Fruit fly (Drosophila melanogaster) whole organism, embryonic: ENCODE measurements around the gene CG1764.

Source experiments
- BEAF-32 ChIP-seq: fragments of 200-800 bp; sonication (Bioruptor generic); optimal IDR thresholded peaks from 3 replicates; lab custom pipeline; 2017; ENCODE audit warnings: missing biosample characterization, missing genetic modification characterization, mild to moderate bottlenecking, moderate library complexity, missing genetic modification reagents
- CG12744 ChIP-seq: fragments of 200-800 bp; sonication (Bioruptor generic); optimal IDR thresholded peaks from 2 replicates; lab custom pipeline; 2016; ENCODE audit warnings: missing biosample characterization, missing genetic modification characterization
- CG13894 ChIP-seq: fragments of 200-800 bp; sonication (Bioruptor generic); optimal IDR thresholded peaks from 3 replicates; lab custom pipeline; 2018; ENCODE audit warnings: missing biosample characterization, mild to moderate bottlenecking, missing genetic modification characterization, moderate library complexity
- CG14014 ChIP-seq: fragments of 200-800 bp; sonication (Bioruptor generic); IDR thresholded peaks from 2 replicates; pipeline ENCODE4 v1.3.6; 2022; ENCODE audit warnings: missing biosample characterization, missing genetic modification characterization
- CG14667 ChIP-seq: fragments of 200-800 bp; sonication (Bioruptor generic); IDR thresholded peaks from 2 replicates; pipeline ENCODE4 v1.3.6; 2022; ENCODE audit warnings: missing biosample characterization, missing genetic modification characterization
- CG1603 ChIP-seq: fragments of 200-800 bp; sonication (Bioruptor generic); optimal IDR thresholded peaks from 2 replicates; lab custom pipeline; 2019; ENCODE audit warnings: missing biosample characterization, mild to moderate bottlenecking, missing genetic modification characterization, moderate library complexity
- CG1832 ChIP-seq: fragments of 200-800 bp; sonication (Bioruptor generic); optimal IDR thresholded peaks from 2 replicates; lab custom pipeline; 2017; ENCODE audit warnings: missing biosample characterization, mild to moderate bottlenecking, missing genetic modification characterization, inconsistent platforms
- CG32767 ChIP-seq: fragments of 200-800 bp; sonication (Bioruptor generic); IDR thresholded peaks from 2 replicates; pipeline ENCODE4 v1.3.6; 2022; ENCODE audit warnings: missing biosample characterization, missing genetic modification characterization
- CG33557 ChIP-seq: fragments of 200-800 bp; sonication (Bioruptor generic); optimal IDR thresholded peaks from 2 replicates; lab custom pipeline; 2019; ENCODE audit warnings: missing biosample characterization, mild to moderate bottlenecking, missing genetic modification characterization, moderate library complexity
- CG3726 ChIP-seq: fragments of 200-800 bp; sonication (Bioruptor generic); IDR thresholded peaks from 3 replicates; pipeline ENCODE4, ENCODE4 v1.3.6; 2022; ENCODE audit warnings: missing biosample characterization, missing genetic modification characterization
- CG4820 ChIP-seq: fragments of 200-800 bp; sonication (Bioruptor generic); optimal IDR thresholded peaks from 3 replicates; lab custom pipeline; 2016; ENCODE audit warnings: missing biosample characterization, missing genetic modification characterization
- CG5953 ChIP-seq: fragments of 200-800 bp; sonication (Bioruptor generic); IDR thresholded peaks from 2 replicates; pipeline ENCODE4 v1.3.6; 2022; ENCODE audit warnings: missing biosample characterization, missing genetic modification characterization
- CG6175 ChIP-seq: fragments of 200-800 bp; sonication (Bioruptor generic); IDR thresholded peaks from 3 replicates; pipeline ENCODE4 v1.3.6; 2022; ENCODE audit warnings: missing biosample characterization, missing genetic modification characterization
- CG7372 ChIP-seq: fragments of 200-800 bp; sonication (Bioruptor generic); IDR thresholded peaks from 2 replicates; pipeline ENCODE4 v1.3.6; 2022; ENCODE audit warnings: missing biosample characterization, missing genetic modification characterization
- CG7786 ChIP-seq: fragments of 200-800 bp; sonication (Bioruptor generic); optimal IDR thresholded peaks from 2 replicates; lab custom pipeline; 2016; ENCODE audit warnings: missing biosample characterization, missing genetic modification characterization
- CG7987 ChIP-seq: fragments of 200-800 bp; sonication (Bioruptor generic); optimal IDR thresholded peaks from 2 replicates; lab custom pipeline; 2018; ENCODE audit warnings: missing biosample characterization, mild to moderate bottlenecking, missing genetic modification characterization, moderate library complexity
- CG8089 ChIP-seq: fragments of 200-800 bp; sonication (Bioruptor generic); optimal IDR thresholded peaks from 3 replicates; lab custom pipeline; 2016; ENCODE audit warnings: missing biosample characterization, missing genetic modification characterization
- CG9817 ChIP-seq: fragments of 200-800 bp; sonication (Bioruptor generic); optimal IDR thresholded peaks from 2 replicates; lab custom pipeline; 2018; ENCODE audit warnings: missing biosample characterization, mild to moderate bottlenecking, missing genetic modification characterization, moderate library complexity
- CG9932 ChIP-seq: fragments of 200-800 bp; sonication (Bioruptor generic); IDR thresholded peaks from 2 replicates; pipeline ENCODE4 v1.3.6; 2022; ENCODE audit warnings: missing biosample characterization, missing genetic modification characterization
- CkIIα-i1 ChIP-seq: fragments of 200-800 bp; sonication (Bioruptor generic); IDR thresholded peaks from 2 replicates; pipeline ENCODE4 v1.3.6; 2022; ENCODE audit warnings: missing biosample characterization, missing genetic modification characterization
- D19A ChIP-seq: fragments of 200-800 bp; optimal IDR thresholded peaks from 3 replicates; lab custom pipeline; 2019; ENCODE audit warnings: missing biosample characterization, mild to moderate bottlenecking, missing genetic modification characterization, moderate library complexity
- Ets65A ChIP-seq: fragments of 200-800 bp; sonication (Bioruptor generic); peaks from one replicate; lab custom pipeline; 2016; ENCODE audit warnings: missing biosample characterization, missing genetic modification characterization
- H15 ChIP-seq: fragments of 200-800 bp; sonication (Bioruptor generic); IDR thresholded peaks from 3 replicates; pipeline ENCODE4 v1.3.6; 2022; ENCODE audit warnings: missing biosample characterization, missing genetic modification characterization
- Lpt ChIP-seq: fragments of >200 bp; optimal IDR thresholded peaks from 2 replicates; lab custom pipeline; 2018; ENCODE audit warnings: missing biosample characterization, missing genetic modification characterization
- MBD-R2 ChIP-seq: fragments of 200-800 bp; sonication (Bioruptor generic); IDR thresholded peaks from 2 replicates; pipeline ENCODE4 v1.3.6; 2022; ENCODE audit warnings: missing biosample characterization, missing genetic modification characterization
- MTF-1 ChIP-seq: fragments of 200-800 bp; sonication (Bioruptor generic); optimal IDR thresholded peaks from 2 replicates; lab custom pipeline; 2018; ENCODE audit warnings: missing biosample characterization, mild to moderate bottlenecking, missing genetic modification characterization, borderline replicate concordance
- Med ChIP-seq: fragments of 200-800 bp; sonication (Bioruptor generic); peaks from one replicate; lab custom pipeline; 2016; ENCODE audit warnings: missing biosample characterization, missing genetic modification characterization, mild to moderate bottlenecking, inconsistent platforms, moderate library complexity
- NK7.1 ChIP-seq: fragments of 200-800 bp; sonication (Bioruptor generic); optimal IDR thresholded peaks from 3 replicates; lab custom pipeline; 2016; ENCODE audit warnings: missing biosample characterization, missing genetic modification characterization
- Nf-YA ChIP-seq: fragments of 200-800 bp; sonication (Bioruptor generic); IDR thresholded peaks from 2 replicates; pipeline ENCODE4 v1.3.6; 2022; ENCODE audit warnings: missing biosample characterization, missing genetic modification characterization
- Sry-δ ChIP-seq: fragments of 200-800 bp; sonication (Bioruptor generic); optimal IDR thresholded peaks from 2 replicates; lab custom pipeline; 2016; ENCODE audit warnings: missing biosample characterization, missing genetic modification characterization
- Ssrp ChIP-seq: fragments of 200-800 bp; sonication (Bioruptor generic); optimal IDR thresholded peaks from 2 replicates; lab custom pipeline; 2018; ENCODE audit warnings: missing biosample characterization, mild to moderate bottlenecking, missing genetic modification characterization, moderate library complexity
- ac ChIP-seq: fragments of 200-800 bp; sonication (Bioruptor generic); optimal IDR thresholded peaks from 3 replicates; lab custom pipeline; 2017; ENCODE audit warnings: missing biosample characterization, mild to moderate bottlenecking, missing genetic modification characterization
- ato ChIP-seq: fragments of 200-800 bp; sonication (Bioruptor generic); IDR thresholded peaks from 2 replicates; pipeline ENCODE4 v1.3.6; 2022; ENCODE audit warnings: missing biosample characterization, missing genetic modification characterization; ENCODE audit not compliant: partially characterized antibody
- bigmax ChIP-seq: fragments of 200-800 bp; sonication (Bioruptor generic); optimal IDR thresholded peaks from 2 replicates; lab custom pipeline; 2018; ENCODE audit warnings: missing biosample characterization, mild to moderate bottlenecking, missing genetic modification characterization
- cas ChIP-seq: fragments of 200-800 bp; sonication (Bioruptor generic); IDR thresholded peaks from 2 replicates; pipeline ENCODE4 v1.3.6; 2022; ENCODE audit warnings: missing biosample characterization, missing genetic modification characterization
- ci ChIP-seq: fragments of 200-800 bp; sonication (Bioruptor generic); IDR thresholded peaks from 3 replicates; pipeline ENCODE4 v1.3.6; 2022; ENCODE audit warnings: missing biosample characterization, missing genetic modification characterization
- croc ChIP-seq: fragments of 200-800 bp; sonication (Bioruptor generic); conservative IDR thresholded peaks from 3 replicates; pipeline ENCODE4 v1.3.6; 2022; ENCODE audit warnings: missing biosample characterization, missing genetic modification characterization
- crol ChIP-seq: fragments of 200-800 bp; sonication (Bioruptor generic); IDR thresholded peaks from 2 replicates; pipeline ENCODE4 v1.3.6; 2022; ENCODE audit warnings: missing biosample characterization, missing genetic modification characterization
- dmrt99B ChIP-seq: fragments of 200-800 bp; sonication (Bioruptor generic); optimal IDR thresholded peaks from 2 replicates; lab custom pipeline; 2018; ENCODE audit warnings: missing biosample characterization, mild to moderate bottlenecking, missing genetic modification characterization, moderate library complexity
- fd3F ChIP-seq: fragments of 200-800 bp; sonication (Bioruptor generic); optimal IDR thresholded peaks from 2 replicates; lab custom pipeline; 2018; ENCODE audit warnings: missing biosample characterization, mild to moderate bottlenecking, missing genetic modification characterization, moderate library complexity
- fd64A ChIP-seq: fragments of 200-800 bp; sonication (Bioruptor generic); optimal IDR thresholded peaks from 3 replicates; lab custom pipeline; 2018; ENCODE audit warnings: missing biosample characterization, mild to moderate bottlenecking, missing genetic modification characterization
- gce ChIP-seq: fragments of 200-800 bp; sonication (Bioruptor generic); IDR thresholded peaks from 3 replicates; pipeline ENCODE4 v1.3.6; 2022; ENCODE audit warnings: missing biosample characterization, missing genetic modification characterization
- lbe ChIP-seq: fragments of 200-800 bp; sonication (Bioruptor generic); optimal IDR thresholded peaks from 2 replicates; lab custom pipeline; 2016; ENCODE audit warnings: missing biosample characterization, mild to moderate bottlenecking, missing genetic modification characterization
- p53 ChIP-seq: fragments of 200-800 bp; sonication (Bioruptor generic); optimal IDR thresholded peaks from 2 replicates; lab custom pipeline; 2016; ENCODE audit warnings: missing biosample characterization, missing genetic modification characterization
- pnt ChIP-seq: fragments of 200-800 bp; sonication (Bioruptor generic); optimal IDR thresholded peaks from 3 replicates; lab custom pipeline; 2016; ENCODE audit warnings: missing biosample characterization, missing genetic modification characterization
- ranshi ChIP-seq: fragments of 200-800 bp; sonication (Bioruptor generic); IDR thresholded peaks from 2 replicates; pipeline ENCODE4 v1.3.6; 2022; ENCODE audit warnings: missing biosample characterization, missing genetic modification characterization
- rib ChIP-seq: fragments of 200-800 bp; sonication (Bioruptor generic); IDR thresholded peaks from 2 replicates; pipeline ENCODE4 v1.3.6; 2022; ENCODE audit warnings: missing biosample characterization, missing genetic modification characterization
- schlank ChIP-seq: fragments of 200-800 bp; sonication (Bioruptor generic); optimal IDR thresholded peaks from 2 replicates; lab custom pipeline; 2018; ENCODE audit warnings: missing biosample characterization, mild to moderate bottlenecking, missing genetic modification characterization
- slp2 ChIP-seq: fragments of 200-800 bp; sonication (Bioruptor generic); optimal IDR thresholded peaks from 2 replicates; lab custom pipeline; 2016; ENCODE audit warnings: missing biosample characterization, missing genetic modification characterization
- tap ChIP-seq: fragments of 200-800 bp; optimal IDR thresholded peaks from 3 replicates; lab custom pipeline; 2019; ENCODE audit warnings: missing biosample characterization, mild to moderate bottlenecking, missing genetic modification characterization, moderate library complexity
- tin ChIP-seq: fragments of 200-800 bp; sonication (Bioruptor generic); optimal IDR thresholded peaks from 3 replicates; lab custom pipeline; 2016; ENCODE audit warnings: missing biosample characterization, missing genetic modification characterization
- wor ChIP-seq: fragments of 200-800 bp; sonication (Bioruptor generic); IDR thresholded peaks from 2 replicates; pipeline ENCODE4 v1.3.6; 2022; ENCODE audit warnings: missing biosample characterization, missing genetic modification characterization

The CG1764 gene

DNA sequence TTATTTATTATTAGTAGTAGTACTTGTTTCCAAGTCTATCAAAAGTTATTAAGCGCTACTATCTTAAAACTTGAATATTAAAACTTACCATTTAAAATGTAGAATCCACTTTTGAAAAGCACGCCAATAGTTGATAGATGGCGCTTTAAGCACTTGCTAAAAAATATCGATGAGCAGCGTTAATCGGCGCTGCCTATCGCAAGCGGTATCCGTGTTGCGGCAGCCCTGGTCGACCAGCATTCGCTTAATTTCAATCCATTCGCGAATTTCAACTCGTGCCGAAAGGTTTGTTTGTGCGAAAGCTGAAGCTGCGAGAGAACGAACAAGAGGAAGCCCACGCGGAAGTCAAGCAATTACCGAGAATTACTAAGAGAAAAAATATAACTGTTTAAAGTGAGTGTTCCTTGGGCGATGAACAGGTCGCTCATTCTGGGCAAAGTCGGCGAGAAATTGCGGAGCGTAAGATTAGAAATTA, 27.4 kb upstream of the CG1764 start, which contains the start of gene Prx2 (continued):
- TF ChIP-seq CG13894 (tag; lab: Kevin White, UChicago) (no peak), dmrt99B (no peak), CG7987 (GFP tag; lab: Kevin White, UChicago) (no peak), CG6175 (GFP tag; lab: Robert Waterston, UW) (no peak), MBD-R2 (GFP tag; lab: Robert Waterston, UW) (peak; percentile 53), H15 (no peak), pnt (no peak), ato (GFP tag; lab: Robert Waterston, UW) (peak; percentile 47; the same call in 1 of the 2 replicates), tap (tag; lab: Kevin White, UChicago) (no peak), Lpt (no peak), ranshi (GFP tag; lab: Robert Waterston, UW) (0 out of 2 replicates have a peak, but pooled peaks have one; percentile 20), NK7.1 (GFP tag; lab: Kevin White, UChicago) (no peak), wor (GFP tag; lab: Robert Waterston, UW) (no peak), rib (GFP tag; lab: Robert Waterston, UW) (peak; percentile 91), tin (GFP tag; lab: Kevin White, UChicago) (no peak), CG9817 (tag; lab: Kevin White, UChicago) (no peak), CG14667 (GFP tag; lab: Robert Waterston, UW) (no peak), fd3F (GFP tag; lab: Kevin White, UChicago) (no peak), CG9932 (peak; percentile 62), CG5953 (GFP tag; lab: Robert Waterston, UW) (no peak), CG33557 (GFP tag; lab: Kevin White, UChicago) (no peak), fd64A (GFP tag; lab: Kevin White, UChicago) (no peak), gce (0 out of 3 replicates have a peak, but pooled peaks have one; percentile 8), CkIIα-i1 (GFP tag; lab: Robert Waterston, UW) (no peak), CG1832 (GFP tag; lab: Kevin White, UChicago) (no peak), BEAF-32 (GFP tag; lab: Kevin White, UChicago) (peak; percentile 80), Med (GFP tag; lab: Kevin White, UChicago) (peak; percentile 72), Ssrp (tag; lab: Kevin White, UChicago) (no peak), croc (no peak), CG1603 (tag; lab: Kevin White, UChicago) (peak; percentile 39), lbe (no peak), CG14014 (GFP tag; lab: Robert Waterston, UW) (no peak), CG7786 (no peak), CG4820 (GFP tag; lab: Kevin White, UChicago) (no peak), slp2 (GFP tag; lab: Kevin White, UChicago) (no peak), D19A (tag; lab: Kevin White, UChicago) (no peak), CG3726 (no peak), Ets65A (GFP tag; lab: Kevin White, UChicago) (peak; percentile 85), CG7372 (GFP tag; lab: Robert Waterston, UW) (no peak), CG12744 (GFP tag; lab: Kevin White, UChicago) (no peak), schlank (tag; lab: Kevin White, UChicago) (no peak), crol (GFP tag; lab: Robert Waterston, UW) (no peak), ci (peak; percentile 36; the same call in 1 of the 3 replicates), Nf-YA (GFP tag; lab: Robert Waterston, UW) (no peak), cas (GFP tag; lab: Robert Waterston, UW) (no peak), CG32767 (no peak), bigmax (no peak), p53 (GFP tag; lab: Kevin White, UChicago) (no peak), MTF-1 (GFP tag; lab: Kevin White, UChicago) (peak; percentile 32), Sry-δ (GFP tag; lab: Kevin White, UChicago) (peak; percentile 67), ac (GFP tag; lab: Kevin White, UChicago) (no peak), CG8089 (no peak)
